Worm (Caenorhabditis elegans) whole organism, L3 larva: ENCODE results near the gene Y43F8C.9.
A peak's percentile ranks its signal among the peaks of the same experiment; 100 is the strongest.

Experiments
- ZK546.5 ChIP-seq: sonication (generic microtip); optimal IDR thresholded peaks from 2 replicates; lab custom pipeline; 2017; ENCODE audit warnings: missing biosample characterization, missing genetic modification characterization
- aly-2 ChIP-seq: fragments of 150-350 bp; optimal IDR thresholded peaks from 2 replicates; lab custom pipeline; 2014; ENCODE audit warnings: missing biosample characterization, missing genetic modification characterization
- ama-1 ChIP-seq: fragments of 150-350 bp; optimal IDR thresholded peaks from 2 replicates; lab custom pipeline; 2018
- ceh-28 ChIP-seq: fragments of 150-350 bp; optimal IDR thresholded peaks from 2 replicates; lab custom pipeline; 2014; ENCODE audit warnings: missing biosample characterization, missing genetic modification reagents, missing genetic modification characterization
- ceh-82 ChIP-seq: fragments of 150-350 bp; optimal IDR thresholded peaks from 2 replicates; lab custom pipeline; 2014; ENCODE audit warnings: missing biosample characterization, missing genetic modification characterization
- ceh-9 ChIP-seq: sonication (generic microtip); optimal IDR thresholded peaks from 2 replicates; lab custom pipeline; 2018; ENCODE audit warnings: missing biosample characterization, missing genetic modification characterization
- daf-12 ChIP-seq: fragments of 150-350 bp; optimal IDR thresholded peaks from 2 replicates; lab custom pipeline; 2014; ENCODE audit warnings: missing biosample characterization, missing genetic modification reagents, missing genetic modification characterization
- egl-27 ChIP-seq: sonication (generic microtip); optimal IDR thresholded peaks from 4 replicates; lab custom pipeline; 2017; ENCODE audit warnings: missing biosample characterization, missing genetic modification reagents, missing genetic modification characterization
- egl-5 ChIP-seq: fragments of 150-350 bp; optimal IDR thresholded peaks from 2 replicates; lab custom pipeline; 2017; ENCODE audit warnings: missing biosample characterization, missing genetic modification reagents, missing genetic modification characterization, inconsistent platforms
- elt-1 ChIP-seq: fragments of 150-350 bp; optimal IDR thresholded peaks from 2 replicates; lab custom pipeline; 2014; ENCODE audit warnings: missing biosample characterization, missing genetic modification characterization
- elt-2 ChIP-seq: sonication (generic microtip); optimal IDR thresholded peaks from 2 replicates; lab custom pipeline; 2016; ENCODE audit warnings: missing genetic modification reagents, mild to moderate bottlenecking, missing genetic modification characterization, missing compliant biosample characterization
- elt-3 ChIP-seq, 3 experiments: fragments of 150-350 bp in 1 of 3; sonication (generic microtip) in 2 of 3; optimal IDR thresholded peaks; 2 replicates in 2 of 3; 4 replicates in 1 of 3; lab custom pipeline; 2014 to 2017; ENCODE audit warnings: missing biosample characterization in 3 of 3, missing genetic modification characterization in 3 of 3
- fkh-2 ChIP-seq: fragments of 150-350 bp; optimal IDR thresholded peaks from 2 replicates; lab custom pipeline; 2014; ENCODE audit warnings: missing biosample characterization, missing genetic modification reagents, missing genetic modification characterization
- fos-1 ChIP-seq: fragments of 150-350 bp; optimal IDR thresholded peaks from 2 replicates; lab custom pipeline; 2014; ENCODE audit warnings: missing biosample characterization, missing genetic modification characterization
- hmg-11 ChIP-seq: sonication (generic microtip); optimal IDR thresholded peaks from 2 replicates; lab custom pipeline; 2016; ENCODE audit warnings: missing genetic modification characterization, missing compliant biosample characterization
- jun-1 ChIP-seq: fragments of 150-350 bp; optimal IDR thresholded peaks from 2 replicates; lab custom pipeline; 2014; ENCODE audit warnings: missing biosample characterization, missing genetic modification reagents, missing genetic modification characterization
- lin-15B ChIP-seq: fragments of 150-350 bp; optimal IDR thresholded peaks from 2 replicates; lab custom pipeline; 2014; ENCODE audit warnings: missing biosample characterization, missing genetic modification characterization
- lin-39 ChIP-seq: fragments of 150-350 bp; optimal IDR thresholded peaks from 2 replicates; lab custom pipeline; 2018; ENCODE audit warnings: missing biosample characterization, missing genetic modification reagents, missing genetic modification characterization
- mml-1 ChIP-seq: fragments of 150-350 bp; sonication (generic microtip); optimal IDR thresholded peaks from 3 replicates; lab custom pipeline; 2014; ENCODE audit warnings: missing biosample characterization, missing genetic modification characterization
- nfya-1 ChIP-seq: sonication (generic microtip); optimal IDR thresholded peaks from 2 replicates; lab custom pipeline; 2017; ENCODE audit warnings: missing genetic modification characterization, mild to moderate bottlenecking, missing compliant biosample characterization, antibody characterized with exemption, moderate library complexity; ENCODE audit not compliant: insufficient read depth
- nhr-12 ChIP-seq: fragments of 150-350 bp; optimal IDR thresholded peaks from 2 replicates; lab custom pipeline; 2014; ENCODE audit warnings: missing biosample characterization, missing genetic modification characterization
- nhr-23 ChIP-seq: fragments of 150-350 bp; optimal IDR thresholded peaks from 2 replicates; lab custom pipeline; 2014; ENCODE audit warnings: missing biosample characterization, missing genetic modification reagents, missing genetic modification characterization
- nhr-237 ChIP-seq: fragments of 150-350 bp; optimal IDR thresholded peaks from 2 replicates; lab custom pipeline; 2014; ENCODE audit warnings: missing biosample characterization, missing genetic modification characterization
- nhr-25 ChIP-seq: sonication (generic microtip); optimal IDR thresholded peaks from 2 replicates; lab custom pipeline; 2017; ENCODE audit warnings: missing biosample characterization, missing genetic modification characterization
- nhr-28 ChIP-seq: fragments of 150-350 bp; optimal IDR thresholded peaks from 2 replicates; lab custom pipeline; 2014; ENCODE audit warnings: missing biosample characterization, missing genetic modification characterization
- nhr-67 ChIP-seq: fragments of 150-350 bp; optimal IDR thresholded peaks from 2 replicates; lab custom pipeline; 2014; ENCODE audit warnings: missing biosample characterization, missing genetic modification characterization
- nhr-76 ChIP-seq: fragments of 150-350 bp; sonication (generic microtip); optimal IDR thresholded peaks from 5 replicates; lab custom pipeline; 2014; ENCODE audit warnings: missing biosample characterization, missing genetic modification characterization
- pha-4 ChIP-seq: fragments of 150-350 bp; optimal IDR thresholded peaks from 2 replicates; lab custom pipeline; 2014; ENCODE audit warnings: missing biosample characterization, missing genetic modification reagents, missing genetic modification characterization
- pqm-1 ChIP-seq: fragments of 150-350 bp; optimal IDR thresholded peaks from 2 replicates; lab custom pipeline; 2017; ENCODE audit warnings: missing biosample characterization, missing genetic modification characterization, inconsistent platforms
- sea-2 ChIP-seq: fragments of 150-350 bp; sonication (generic microtip); optimal IDR thresholded peaks from 4 replicates; lab custom pipeline; 2014; ENCODE audit warnings: missing biosample characterization, missing genetic modification reagents, missing genetic modification characterization
- snpc-4 ChIP-seq: fragments of 150-350 bp; optimal IDR thresholded peaks from 2 replicates; lab custom pipeline; 2014; ENCODE audit warnings: missing biosample characterization, missing genetic modification characterization
- tbx-2 ChIP-seq: sonication (generic microtip); optimal IDR thresholded peaks from 2 replicates; lab custom pipeline; 2016; ENCODE audit warnings: mild to moderate bottlenecking, missing genetic modification characterization, missing compliant biosample characterization
- unc-39 ChIP-seq: sonication (generic microtip); optimal IDR thresholded peaks from 4 replicates; lab custom pipeline; 2017; ENCODE audit warnings: missing biosample characterization, missing genetic modification characterization
- unc-62 ChIP-seq: fragments of 150-350 bp; sonication (generic microtip); optimal IDR thresholded peaks from 4 replicates; lab custom pipeline; 2014; ENCODE audit warnings: missing biosample characterization, missing genetic modification reagents, missing genetic modification characterization
- zag-1 ChIP-seq: fragments of 150-350 bp; optimal IDR thresholded peaks from 2 replicates; lab custom pipeline; 2014; ENCODE audit warnings: missing biosample characterization, missing genetic modification characterization
- ztf-4 ChIP-seq: fragments of 150-350 bp; optimal IDR thresholded peaks from 2 replicates; lab custom pipeline; 2014; ENCODE audit warnings: missing biosample characterization, missing genetic modification characterization

The Y43F8C.9 gene

DNA sequence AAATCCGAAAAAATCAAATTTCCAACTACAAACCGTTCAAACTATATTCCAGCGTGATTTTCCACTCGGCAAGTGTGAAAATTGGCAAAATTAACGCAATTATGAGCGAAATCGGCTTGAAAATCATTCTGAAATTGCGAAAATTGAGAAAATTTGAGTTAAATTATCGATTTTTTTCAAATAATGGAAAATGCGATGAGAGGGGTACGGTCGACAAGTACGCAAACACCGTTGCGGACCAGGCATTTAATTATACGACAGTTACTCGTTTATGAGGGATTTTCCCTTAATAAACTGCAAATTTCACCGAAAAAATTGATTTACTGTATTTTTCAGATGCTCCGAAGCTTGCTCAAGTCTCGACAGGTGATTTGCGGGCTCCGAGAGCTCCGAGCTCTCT is 2.0 kb upstream of the Y43F8C.9 start, which contains the start of the genes Y43F8C.7 and mrps-28:
Gene Y43F8C.7 (minus strand): TSS at position 128 of the 400 bp plus-strand sequence.
Gene mrps-28 (plus strand): TSS at position 337 of the 400 bp plus-strand sequence.
- TF ChIP-seq nfya-1 (tag; lab: Kevin White, UChicago): peak; percentile 75
- no peak for TF ChIP-seq nhr-23 (tag; lab: Kevin White, UChicago)
- TF ChIP-seq sea-2 (GFP tag; lab: Kevin White, UChicago): no peak
- TF ChIP-seq ceh-28 (tag; lab: Kevin White, UChicago): peak; percentile 89
- TF ChIP-seq lin-39 (tag; lab: Kevin White, UChicago): peak; percentile 73
- no peak for TF ChIP-seq elt-3 (tag; optimal IDR thresholded peaks at IDR 0.05; lab: Kevin White, UChicago)
- peak; percentile 7 for TF ChIP-seq egl-5 (tag; lab: Kevin White, UChicago)
- no peak for TF ChIP-seq daf-12 (tag; lab: Kevin White, UChicago)
- peak; percentile 52 for TF ChIP-seq pha-4
- no peak for TF ChIP-seq ceh-9
- no peak for TF ChIP-seq ama-1 (lab: Kevin White, UChicago)
- TF ChIP-seq jun-1: no peak
- TF ChIP-seq nhr-76 (tag; lab: Kevin White, UChicago): no peak
- TF ChIP-seq nhr-28: no peak
- peak; percentile 54 for TF ChIP-seq hmg-11 (tag; lab: Kevin White, UChicago)
- TF ChIP-seq zag-1: no peak
- no peak for TF ChIP-seq egl-27 (tag; lab: Kevin White, UChicago)
- no peak for TF ChIP-seq fos-1 (tag; lab: Kevin White, UChicago)
- TF ChIP-seq unc-39 (tag; lab: Kevin White, UChicago): no peak
- peak; percentile 6 for TF ChIP-seq elt-2 (tag; lab: Kevin White, UChicago)
- no peak for TF ChIP-seq fkh-2 (tag; lab: Kevin White, UChicago)
- no peak for TF ChIP-seq aly-2 (tag; lab: Kevin White, UChicago)
- TF ChIP-seq lin-15B: peak; percentile 2
- no peak for TF ChIP-seq unc-62 (GFP tag; lab: Kevin White, UChicago)
- TF ChIP-seq nhr-25 (tag; lab: Kevin White, UChicago): no peak

DNA sequence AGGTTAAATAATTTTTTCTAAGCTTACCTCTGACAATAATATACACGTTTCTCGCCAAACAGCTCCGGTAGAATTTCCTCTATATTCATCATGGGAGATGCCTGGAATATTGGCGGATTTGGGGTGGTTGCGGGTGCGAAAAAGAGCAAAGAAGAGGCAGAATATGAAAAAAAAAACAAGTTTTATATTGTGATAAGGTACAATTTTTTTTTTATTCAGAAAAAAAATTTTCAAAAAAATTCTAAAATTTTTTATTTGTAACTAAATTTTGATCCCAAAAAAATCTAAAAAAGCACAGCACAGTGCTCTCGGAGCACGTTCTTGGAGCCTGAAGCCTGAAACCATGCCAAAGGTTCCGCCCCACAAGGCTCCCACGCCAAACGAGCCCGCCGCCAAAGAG is 9.2 kb downstream of the Y43F8C.9 start, which contains the start of gene dmd-3:
Gene dmd-3 (minus strand): TSS at position 101 of the 400 bp plus-strand sequence.
- no peak for TF ChIP-seq zag-1
- TF ChIP-seq unc-39 (tag; lab: Kevin White, UChicago): no peak
- TF ChIP-seq pqm-1 (tag; lab: Kevin White, UChicago): no peak
- TF ChIP-seq, all 47 proteins: peak for 0

DNA sequence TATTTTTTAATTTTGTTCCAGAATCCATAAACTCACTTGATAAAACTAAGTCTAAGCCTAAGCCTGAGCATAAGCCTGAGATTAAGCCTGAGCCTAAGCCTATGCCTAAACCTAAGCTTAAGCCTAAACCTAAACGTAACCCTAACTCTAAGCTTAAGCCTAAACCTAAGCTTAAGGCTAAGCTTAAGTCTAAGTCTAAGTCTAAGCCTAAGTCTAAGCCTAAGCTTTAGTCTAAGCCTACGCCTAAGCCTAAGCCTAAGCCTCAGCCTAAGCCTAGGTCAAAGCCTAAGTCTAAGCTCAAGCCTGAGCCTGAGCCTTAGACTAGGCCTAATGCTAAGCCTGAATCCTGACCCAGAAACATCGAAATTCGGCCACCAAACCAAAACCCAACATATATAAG is 18.7 kb downstream of the Y43F8C.9 start:
- TF ChIP-seq lin-39 (tag; lab: Kevin White, UChicago) (no peak), nhr-67 (no peak), aly-2 (tag; lab: Kevin White, UChicago) (no peak), nhr-23 (tag; lab: Kevin White, UChicago) (no peak), hmg-11 (tag; lab: Kevin White, UChicago) (no peak), unc-39 (tag; lab: Kevin White, UChicago) (no peak), nhr-76 (tag; lab: Kevin White, UChicago) (no peak), egl-5 (tag; lab: Kevin White, UChicago) (no peak), nhr-12 (no peak), fkh-2 (tag; lab: Kevin White, UChicago) (no peak), elt-1 (no peak), ceh-82 (tag; lab: Kevin White, UChicago) (no peak), ceh-9 (no peak), elt-3 (tag; optimal IDR thresholded peaks at IDR 0.05; lab: Kevin White, UChicago) (no peak), mml-1 (tag; lab: Kevin White, UChicago) (no peak), elt-2 (tag; lab: Kevin White, UChicago) (no peak), jun-1 (no peak), nhr-25 (tag; lab: Kevin White, UChicago) (no peak)

DNA sequence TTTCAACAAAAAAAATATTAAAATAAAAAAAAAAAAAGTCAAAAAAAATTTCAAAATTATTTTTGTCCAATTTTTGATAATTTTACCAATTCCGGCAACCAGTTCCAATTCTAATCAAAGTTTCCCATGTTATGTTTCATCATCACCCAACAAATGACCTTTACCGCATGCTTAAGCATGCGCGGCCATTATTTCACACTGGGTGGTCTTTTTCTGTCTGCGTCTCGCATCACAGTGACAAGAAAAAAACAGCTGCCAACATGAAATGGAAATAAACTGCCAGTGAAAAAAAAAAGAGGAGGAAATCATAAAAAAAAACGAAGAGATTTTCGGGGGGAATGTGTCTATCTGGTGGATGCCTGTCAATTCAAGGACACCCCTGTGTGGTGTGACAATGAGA is 20.4 kb downstream of the Y43F8C.9 start:
- TF ChIP-seq ama-1 (lab: Kevin White, UChicago) (no peak), ZK546.5 (no peak), nhr-25 (tag; lab: Kevin White, UChicago) (peak; percentile 71)

DNA sequence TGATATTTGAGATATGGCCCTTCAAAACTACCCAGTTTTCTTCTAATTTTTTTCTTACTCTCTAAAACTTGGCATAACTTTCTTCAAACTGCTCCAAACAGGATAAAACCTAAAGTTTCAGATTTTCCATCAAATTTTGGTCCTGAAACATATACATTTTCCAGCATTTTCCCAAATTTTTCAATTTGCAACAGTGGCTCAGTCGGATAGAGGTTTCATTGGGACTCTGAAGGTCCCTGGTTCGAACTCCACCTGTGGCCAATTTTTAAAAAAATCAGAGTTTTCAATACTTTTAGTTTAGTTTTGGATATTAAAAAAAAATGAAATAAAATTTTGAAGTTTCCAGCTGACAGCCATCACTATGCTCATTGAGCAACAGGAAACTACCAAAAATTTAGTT is 21.8 kb downstream of the Y43F8C.9 start:
- TF ChIP-seq elt-2 (tag; lab: Kevin White, UChicago) (no peak), nhr-237 (tag; lab: Kevin White, UChicago) (no peak), tbx-2 (tag; lab: Kevin White, UChicago) (no peak), nhr-76 (tag; lab: Kevin White, UChicago) (no peak), snpc-4 (tag; lab: Kevin White, UChicago) (no peak), ztf-4 (tag; lab: Kevin White, UChicago) (no peak)
- TF ChIP-seq, all 47 proteins: peak for 0
